Worm (Caenorhabditis elegans) whole organism, young adult: Measurements from ENCODE around the gene F18E3.12.

Experiments
- B0261.1 ChIP-seq: sonication (generic microtip); optimal IDR thresholded peaks from 2 replicates; lab custom pipeline; 2016; ENCODE audit warnings: mild to moderate bottlenecking, missing genetic modification characterization, moderate library complexity, missing compliant biosample characterization
- F49E8.2 ChIP-seq: sonication (generic microtip); optimal IDR thresholded peaks from 3 replicates; lab custom pipeline; 2017; ENCODE audit warnings: missing genetic modification characterization, mild to moderate bottlenecking, missing compliant biosample characterization, antibody characterized with exemption, moderate library complexity; ENCODE audit not compliant: insufficient read depth
- mxl-1 ChIP-seq: sonication (generic microtip); optimal IDR thresholded peaks from 2 replicates; lab custom pipeline; 2016; ENCODE audit warnings: missing genetic modification characterization, missing compliant biosample characterization
- snpc-4 ChIP-seq, 5 experiments: fragments of 150-350 bp in 1 of 5; sonication (generic microtip) in 4 of 5; optimal IDR thresholded peaks; 2 replicates each; lab custom pipeline; 2014 to 2018; ENCODE audit warnings: missing genetic modification characterization in 5 of 5, missing biosample characterization in 3 of 5, antibody characterized with exemption in 2 of 5, mild to moderate bottlenecking in 2 of 5, missing compliant biosample characterization in 2 of 5, missing genotype in 2 of 5, moderate library complexity in 2 of 5, missing genetic modification reagents in 1 of 5
- ztf-28 ChIP-seq: fragments of 200-800 bp; sonication (Bioruptor generic); IDR thresholded peaks from 2 replicates; pipeline ENCODE4 v1.3.6; 2022; ENCODE audit warnings: missing genetic modification reagents, missing genetic modification characterization, missing compliant biosample characterization

- TF ChIP-seq F49E8.2 (tag; lab: Kevin White, UChicago): no peak
- TF ChIP-seq ztf-28 (GFP tag; lab: Robert Waterston, UW): no peak
- TF ChIP-seq mxl-1 (tag; lab: Kevin White, UChicago): no peak
- TF ChIP-seq snpc-4 (GFP tag; optimal IDR thresholded peaks at IDR 0.05; lab: Kevin White, UChicago): no peak
- TF ChIP-seq snpc-4 (tag; optimal IDR thresholded peaks at IDR 0.05; lab: Kevin White, UChicago): no peak
- TF ChIP-seq B0261.1 (tag; lab: Kevin White, UChicago): no peak
These were observed 12.4 kb upstream of the F18E3.12 start, which contains the start of gene srj-13 for ce11 chrV:7402355-7402754.
